Worm (Caenorhabditis elegans) whole organism, L4 larva: Measurements from ENCODE around the gene C09F12.2.

Experiments used
- aha-1 ChIP-seq: fragments of 150-350 bp; peaks from one replicate; lab custom pipeline; 2014; ENCODE audit warnings: missing biosample characterization, missing genetic modification characterization
- ceh-20 ChIP-seq: fragments of 200-800 bp; sonication (Bioruptor generic); IDR thresholded peaks from 2 replicates; pipeline ENCODE4 v1.3.6; 2022; ENCODE audit warnings: missing genetic modification reagents, missing genetic modification characterization, missing compliant biosample characterization
- dmd-6 ChIP-seq: fragments of 200-800 bp; sonication (Bioruptor generic); IDR thresholded peaks from 2 replicates; pipeline ENCODE4 v1.3.6; 2022; ENCODE audit warnings: missing genetic modification reagents, missing genetic modification characterization, missing compliant biosample characterization
- hlh-30 ChIP-seq: sonication (generic microtip); optimal IDR thresholded peaks from 2 replicates; lab custom pipeline; 2017; ENCODE audit warnings: antibody characterized with exemption, mild to moderate bottlenecking, missing genetic modification characterization, missing compliant biosample characterization; ENCODE audit not compliant: insufficient read depth
- lin-29 ChIP-seq: fragments of 200-800 bp; sonication (Bioruptor generic); IDR thresholded peaks from 2 replicates; pipeline ENCODE4 v1.3.6; 2022; ENCODE audit warnings: missing genetic modification reagents, missing genetic modification characterization, missing compliant biosample characterization
- madf-5 ChIP-seq, 2 experiments: fragments of 200-800 bp; sonication (Bioruptor generic); IDR thresholded peaks; 2 replicates each; pipeline ENCODE4 v1.3.6; 2022; ENCODE audit warnings: missing compliant biosample characterization in 2 of 2, missing genetic modification characterization in 2 of 2
- nhr-28 ChIP-seq: fragments of 150-350 bp; optimal IDR thresholded peaks from 2 replicates; lab custom pipeline; 2014; ENCODE audit warnings: missing biosample characterization, missing genetic modification characterization
- php-3 ChIP-seq: fragments of 200-800 bp; sonication (Bioruptor generic); IDR thresholded peaks from 2 replicates; pipeline ENCODE4 v1.3.6; 2022; ENCODE audit warnings: missing genetic modification reagents, missing genetic modification characterization, missing compliant biosample characterization
- pqm-1 ChIP-seq: sonication (generic microtip); optimal IDR thresholded peaks from 2 replicates; lab custom pipeline; 2017; ENCODE audit warnings: missing biosample characterization, missing genetic modification characterization
- tra-1 ChIP-seq: fragments of 200-800 bp; sonication (Bioruptor generic); IDR thresholded peaks from 2 replicates; pipeline ENCODE4 v1.3.6; 2022; ENCODE audit warnings: missing genetic modification reagents, missing genetic modification characterization, missing compliant biosample characterization
- unc-130 ChIP-seq: sonication (generic microtip); optimal IDR thresholded peaks from 2 replicates; lab custom pipeline; 2016; ENCODE audit warnings: missing genetic modification reagents, missing genetic modification characterization, missing compliant biosample characterization

C09F12.2 gene

ce11 chrX:11104883-11105629 is 51.3 kb downstream of the C09F12.2 start, which contains the start of gene W02H3.1:
Gene W02H3.1 (minus strand): TSS chrX:11105460.
- TF ChIP-seq lin-29 (GFP tag; lab: Robert Waterston, UW): no peak
- TF ChIP-seq nhr-28: peak; percentile 41
- peak; percentile 75 for TF ChIP-seq aha-1 (tag; lab: Kevin White, UChicago)
- TF ChIP-seq unc-130 (GFP tag; lab: Kevin White, UChicago): no peak
- TF ChIP-seq tra-1 (GFP tag; lab: Robert Waterston, UW): peak; percentile 60; the same call in 1 of the 2 replicates
- TF ChIP-seq pqm-1 (tag; lab: Kevin White, UChicago): peak; percentile 65
- TF ChIP-seq dmd-6 (GFP tag; lab: Robert Waterston, UW): peak; percentile 71; the same call in 1 of the 2 replicates
- TF ChIP-seq hlh-30: peak; percentile 33
- peak; percentile 89 for TF ChIP-seq php-3 (GFP tag; lab: Robert Waterston, UW)
- TF ChIP-seq madf-5 (GFP tag; IDR thresholded peaks at IDR 0.05; lab: Robert Waterston, UW): no peak
- 0 out of 2 replicates have a peak, but pooled peaks have one; percentile 47 for TF ChIP-seq ceh-20 (GFP tag; lab: Robert Waterston, UW)
